Worm (Caenorhabditis elegans): ENCODE results near the gene hda-1.

- TF ChIP-seq snpc-4 (tag; optimal IDR thresholded peaks at IDR 0.05) (no peak), nhr-28 (tag; optimal IDR thresholded peaks at IDR 0.05) (no peak), fkh-2 (tag; optimal IDR thresholded peaks at IDR 0.05) (no peak), nhr-25 (tag; optimal IDR thresholded peaks at IDR 0.05) (no peak), elt-3 (tag; optimal IDR thresholded peaks at IDR 0.05) (no peak), ZK546.5 (tag; optimal IDR thresholded peaks at IDR 0.05) (no peak)
Measured at ce11 chrV:14496446-14496845, 28.7 kb upstream of the hda-1 start.

Measured in whole organism, L3 larva.